Fruit fly (Drosophila melanogaster): ENCODE measurements around the gene REPTOR-BP.
A peak's percentile ranks its signal among the peaks of the same experiment; 100 is the strongest.

REPTOR-BP gene

dm6 chr2L:10298306-10298705 lies 34.4 kb downstream of the REPTOR-BP start (continued):
- TF ChIP-seq Sry-δ (GFP tag; optimal IDR thresholded peaks at IDR 0.05) (peak; percentile 24), CG8359 (GFP tag; optimal IDR thresholded peaks at IDR 0.05; ENCODE audit: borderline replicate concordance) (no peak), gt (GFP tag; IDR thresholded peaks at IDR 0.05) (no peak), CG34224 (GFP tag; IDR thresholded peaks at IDR 0.05; ENCODE audit: partially characterized antibody) (peak; percentile 57; the same call in 1 of the 3 replicates), ken (GFP tag; IDR thresholded peaks at IDR 0.05) (no peak), Tbp (GFP tag; optimal IDR thresholded peaks at IDR 0.05) (no peak), Drgx (GFP tag; IDR thresholded peaks at IDR 0.05) (no peak), CG4360 (GFP tag; IDR thresholded peaks at IDR 0.05) (no peak), fd64A (GFP tag; optimal IDR thresholded peaks at IDR 0.05) (no peak), CHES-1-like (GFP tag; optimal IDR thresholded peaks at IDR 0.05) (no peak), lbe (GFP tag; optimal IDR thresholded peaks at IDR 0.05) (no peak), GATAe (GFP tag; conservative IDR thresholded peaks at IDR 0.05) (no peak), CG13296 (GFP tag; optimal IDR thresholded peaks at IDR 0.05) (no peak), CG10979 (tag; optimal IDR thresholded peaks at IDR 0.05) (peak; percentile 7), esg (GFP tag; conservative IDR thresholded peaks at IDR 0.05) (no peak), PHDP (tag; optimal IDR thresholded peaks at IDR 0.05) (no peak), ara (GFP tag; IDR thresholded peaks at IDR 0.05) (no peak), CG18011 (GFP tag; optimal IDR thresholded peaks at IDR 0.05) (peak; percentile 97), ssp (GFP tag; IDR thresholded peaks at IDR 0.05) (no peak), gfzf (GFP tag; optimal IDR thresholded peaks at IDR 0.05) (peak; percentile 13), pzg (GFP tag; optimal IDR thresholded peaks at IDR 0.05) (peak; percentile 34), CG2678 (tag; optimal IDR thresholded peaks at IDR 0.05) (no peak), CG11723 (GFP tag; optimal IDR thresholded peaks at IDR 0.05) (no peak), ase (GFP tag; IDR thresholded peaks at IDR 0.05) (no peak), Atf3 (GFP tag; optimal IDR thresholded peaks at IDR 0.05) (no peak), tll (GFP tag; optimal IDR thresholded peaks at IDR 0.05) (no peak), dysf (GFP tag; IDR thresholded peaks at IDR 0.05) (no peak), grau (tag; optimal IDR thresholded peaks at IDR 0.05) (peak; percentile 24), her (GFP tag; optimal IDR thresholded peaks at IDR 0.05) (peak; percentile 16), gem (tag; optimal IDR thresholded peaks at IDR 0.05) (no peak), ATbp (GFP tag; optimal IDR thresholded peaks at IDR 0.05) (no peak), CG5180 (GFP tag; optimal IDR thresholded peaks at IDR 0.05) (no peak), Bgb (GFP tag; IDR thresholded peaks at IDR 0.05; ENCODE audit: partially characterized antibody) (peak; percentile 73), da (GFP tag; optimal IDR thresholded peaks at IDR 0.05) (no peak), CG13894 (tag; optimal IDR thresholded peaks at IDR 0.05) (no peak), CG8290 (GFP tag; optimal IDR thresholded peaks at IDR 0.05) (peak; percentile 98), CG8290 (tag; optimal IDR thresholded peaks at IDR 0.05) (peak; percentile 87 to 91), CG1792 (GFP tag; optimal IDR thresholded peaks at IDR 0.05) (no peak), Lpt (GFP tag; optimal IDR thresholded peaks at IDR 0.05) (no peak), CG30431 (GFP tag; optimal IDR thresholded peaks at IDR 0.05) (no peak), tap (tag; optimal IDR thresholded peaks at IDR 0.05) (no peak), crol (GFP tag; IDR thresholded peaks at IDR 0.05) (no peak), CG32532 (GFP tag; IDR thresholded peaks at IDR 0.05) (no peak), CG1602 (GFP tag; optimal IDR thresholded peaks at IDR 0.05) (no peak), Med (GFP tag) (peak; percentile 81), CG11456 (GFP tag; IDR thresholded peaks at IDR 0.05) (no peak), gcm2 (GFP tag; optimal IDR thresholded peaks at IDR 0.05) (no peak), hkb (optimal IDR thresholded peaks at IDR 0.05) (no peak), hkb (GFP tag; IDR thresholded peaks at IDR 0.05) (no peak), CG4854 (GFP tag; optimal IDR thresholded peaks at IDR 0.05) (no peak), MESR4 (GFP tag; optimal IDR thresholded peaks at IDR 0.05) (peak; percentile 25), nerfin-2 (GFP tag; IDR thresholded peaks at IDR 0.05; ENCODE audit: partially characterized antibody) (peak; percentile 65; the same call in 1 of the 2 replicates)
